Worm (Caenorhabditis elegans): ENCODE results near the gene lipl-1.

DNA sequence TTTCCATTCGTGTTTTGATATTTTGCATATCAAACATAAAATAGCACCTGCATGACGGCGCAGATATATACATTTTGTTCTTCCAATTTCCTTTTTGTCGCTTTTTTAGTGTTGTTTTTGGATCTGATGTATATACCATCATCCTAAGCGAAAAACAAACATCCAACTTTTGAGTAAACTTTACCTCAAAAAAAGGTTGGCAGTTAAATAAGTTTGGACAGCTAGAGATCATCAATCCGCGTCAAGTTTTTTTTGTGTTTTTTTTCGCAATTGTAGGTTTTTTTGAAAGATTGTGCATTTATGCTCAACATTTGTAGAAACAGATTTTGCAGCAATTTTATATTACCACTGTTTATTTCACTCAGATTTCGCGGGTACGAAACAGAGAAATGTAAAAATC is 48.0 kb upstream of the lipl-1 start, which contains the start of gene bus-19:
- TF ChIP-seq him-1 (tag; optimal IDR thresholded peaks at IDR 0.05) (no peak), dao-5 (tag; optimal IDR thresholded peaks at IDR 0.05) (no peak)

Data from whole organism, L4/young adult.